Worm (Caenorhabditis elegans) whole organism, dauer: ENCODE results near the gene dhs-23.

Experiments
- unc-62 ChIP-seq: sonication (generic microtip); optimal IDR thresholded peaks from 2 replicates; lab custom pipeline; 2017; ENCODE audit warnings: missing biosample characterization, missing genetic modification reagents, missing genetic modification characterization

dhs-23 gene

ce11 chrV:15425368-15426091 lies 44.5 kb downstream of the dhs-23 start, which contains the start of gene Y36E3A.2:
TSS of gene Y36E3A.2 (plus strand) at chrV:15426041.
- no peak for TF ChIP-seq unc-62 (GFP tag; lab: Kevin White, UChicago)

- TF ChIP-seq unc-62 (GFP tag; lab: Kevin White, UChicago) = no peak
These were observed 45.9 kb downstream of the dhs-23 start, which contains the start of gene fbxa-209 for ce11 chrV:15426944-15427343. TSS of gene fbxa-209 (minus strand) at chrV:15427044.

ce11 chrV:15431322-15432052 lies 50.5 kb downstream of the dhs-23 start:
- no peak for TF ChIP-seq unc-62 (GFP tag; lab: Kevin White, UChicago)
